Fruit fly (Drosophila melanogaster): Measurements from ENCODE around the gene CG13064.

- no peak for TF ChIP-seq CG8478 (optimal IDR thresholded peaks at IDR 0.05)
- TF ChIP-seq CTCF (optimal IDR thresholded peaks at IDR 0.05) = no peak
These were observed 8.1 kb downstream of the CG13064 start, which contains the start of gene CG13046 for dm6 chr3L:16288322-16288721.
